Fruit fly (Drosophila melanogaster) Kc167 (cell line): Measurements from ENCODE around the gene CG32107.

Experiments
- Myc ChIP-seq: fragments of >200 bp; optimal IDR thresholded peaks from 2 replicates; lab custom pipeline; 2017; ENCODE audit warnings: missing external identifiers
- Sin3A ChIP-seq: fragments of >200 bp; optimal IDR thresholded peaks from 2 replicates; lab custom pipeline; 2018; ENCODE audit warnings: missing external identifiers
- h ChIP-seq: fragments of >200 bp; optimal IDR thresholded peaks from 3 replicates; lab custom pipeline; 2018; ENCODE audit warnings: missing external identifiers
- insv ChIP-seq: fragments of >200 bp; optimal IDR thresholded peaks from 3 replicates; lab custom pipeline; 2018; ENCODE audit warnings: missing external identifiers
- psq ChIP-seq: fragments of >200 bp; optimal IDR thresholded peaks from 2 replicates; lab custom pipeline; 2017; ENCODE audit warnings: missing external identifiers
- ttk ChIP-seq: sonication (Bioruptor generic); optimal IDR thresholded peaks from 2 replicates; lab custom pipeline; 2017; ENCODE audit warnings: missing external identifiers

The CG32107 gene

DNA sequence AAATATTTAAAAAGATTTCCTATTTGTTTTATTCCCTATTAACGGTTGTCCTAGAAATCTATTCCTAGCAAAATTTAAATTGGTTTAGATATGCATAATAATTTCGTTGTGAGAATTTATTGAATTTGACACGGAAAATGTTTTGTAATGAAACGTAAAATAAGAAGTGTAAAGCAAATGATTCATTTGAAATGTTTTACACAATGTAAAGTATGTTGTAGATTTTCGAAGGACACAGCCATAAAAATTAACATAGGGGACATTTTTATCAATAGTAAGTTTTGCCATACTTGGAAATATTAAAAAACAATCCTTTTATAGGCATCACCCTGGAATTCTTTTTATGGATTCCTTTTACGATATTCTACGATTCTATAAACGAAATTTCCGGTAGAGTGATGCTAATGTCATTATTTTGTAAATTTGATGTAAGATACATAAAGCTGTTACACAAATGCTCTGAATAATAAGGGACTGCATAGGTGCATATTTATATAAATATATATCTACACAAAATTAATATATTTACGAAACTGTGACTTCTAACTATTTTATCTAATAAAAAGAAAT is 3.5 kb downstream of the CG32107 start:
- TF ChIP-seq Myc (no peak), psq (lab: Kevin White, UChicago) (no peak), Sin3A (lab: Kevin White, UChicago) (no peak), ttk (lab: Kevin White, UChicago) (no peak)

DNA sequence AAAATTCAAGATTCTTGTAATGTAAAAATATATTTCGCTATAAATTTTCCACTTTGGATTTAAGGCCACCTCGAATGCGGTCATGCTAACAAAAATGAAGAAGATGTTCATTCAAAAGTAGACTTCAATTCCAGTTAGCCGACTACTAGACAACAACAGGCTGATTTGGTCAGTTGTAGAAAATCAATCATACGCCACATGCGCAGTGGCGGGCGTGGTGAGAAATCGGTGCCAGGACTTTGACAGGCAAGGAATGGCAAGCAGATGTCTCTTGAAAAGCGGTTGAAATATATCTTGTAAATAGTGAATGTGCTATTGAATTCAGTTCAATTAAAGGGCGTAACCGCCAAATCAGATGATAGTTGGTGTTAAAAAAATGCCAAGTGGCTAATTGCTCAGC is 7.7 kb downstream of the CG32107 start, which contains the start of gene Ent3:
Gene Ent3 (plus strand): TSS at position 224 of the 400 bp plus-strand sequence.
- no peak for TF ChIP-seq h (lab: Kevin White, UChicago)
- no peak for TF ChIP-seq Sin3A (lab: Kevin White, UChicago)
- TF ChIP-seq Myc: no peak
- no peak for TF ChIP-seq insv
- TF ChIP-seq psq (lab: Kevin White, UChicago): no peak
- no peak for TF ChIP-seq ttk (lab: Kevin White, UChicago)

DNA sequence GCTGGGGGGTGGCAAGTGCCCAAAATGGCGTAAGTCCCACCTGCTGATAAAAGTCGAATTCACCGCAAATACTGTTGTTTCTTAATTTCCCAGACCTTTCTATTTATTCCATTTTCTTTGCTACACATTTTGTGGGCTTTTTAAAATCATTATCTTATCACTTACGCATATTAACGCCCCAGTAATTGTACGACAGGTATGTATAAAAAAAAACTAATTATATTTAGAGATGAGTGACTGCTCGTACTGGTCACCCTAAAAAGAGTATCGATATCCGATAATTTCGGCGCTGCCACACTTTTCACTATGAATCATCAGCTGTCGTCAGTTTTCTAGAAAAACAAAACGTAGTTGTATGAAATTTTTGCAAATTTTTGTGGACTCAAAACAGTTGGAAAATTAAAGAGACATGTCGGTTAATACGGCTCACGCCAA is 11.2 kb downstream of the CG32107 start, which contains the start of the genes CG10948 and Wbp2:
Gene CG10948 (minus strand): TSS at position 251 of the 435 bp plus-strand sequence.
Gene Wbp2 (plus strand): TSS at position 299 of the 435 bp plus-strand sequence.
- TF ChIP-seq insv (no peak), ttk (lab: Kevin White, UChicago) (no peak), h (lab: Kevin White, UChicago) (no peak), Myc (no peak), psq (lab: Kevin White, UChicago) (no peak), Sin3A (lab: Kevin White, UChicago) (no peak)

DNA sequence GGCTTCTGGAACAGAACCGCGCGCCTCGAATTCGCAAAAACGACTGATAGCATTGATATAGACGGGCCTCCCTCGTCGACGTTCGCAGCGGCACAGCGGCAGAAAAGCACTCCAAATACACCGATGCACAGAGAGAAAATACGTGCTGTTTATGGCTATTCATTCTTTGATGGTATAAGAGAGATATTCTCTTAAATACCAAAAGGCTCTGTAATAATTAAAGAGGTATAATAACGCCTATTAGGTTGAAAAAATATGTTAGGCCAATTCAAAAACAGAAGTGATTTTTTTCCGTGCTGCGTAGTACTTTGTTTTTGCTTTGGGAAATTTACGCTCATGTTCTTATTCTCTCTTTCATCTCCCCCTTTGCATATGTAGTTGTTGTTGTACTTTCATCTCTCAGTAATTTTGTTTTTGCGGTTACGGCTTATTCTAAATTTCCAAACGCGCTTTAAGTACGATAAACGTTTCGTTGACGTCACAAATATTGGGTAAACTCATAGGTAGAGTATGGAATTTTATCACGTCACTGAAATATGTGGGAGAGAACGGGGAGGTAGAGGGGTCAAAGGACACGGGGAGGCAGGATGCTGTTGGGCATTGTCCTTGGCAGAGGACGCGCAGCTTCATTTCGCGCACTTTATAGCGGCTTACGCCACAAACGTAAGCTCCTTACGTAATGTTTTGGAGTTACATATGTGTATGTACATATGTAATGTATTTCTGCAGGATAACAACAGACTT is 17.9 kb downstream of the CG32107 start, which contains the start of gene nebu:
Gene nebu (minus strand): TSS at position 51 of the 744 bp plus-strand sequence.
- TF ChIP-seq psq (lab: Kevin White, UChicago): no peak
- TF ChIP-seq insv: no peak
- no peak for TF ChIP-seq ttk (lab: Kevin White, UChicago)
- no peak for TF ChIP-seq Sin3A (lab: Kevin White, UChicago)
- no peak for TF ChIP-seq Myc
- no peak for TF ChIP-seq h (lab: Kevin White, UChicago)

DNA sequence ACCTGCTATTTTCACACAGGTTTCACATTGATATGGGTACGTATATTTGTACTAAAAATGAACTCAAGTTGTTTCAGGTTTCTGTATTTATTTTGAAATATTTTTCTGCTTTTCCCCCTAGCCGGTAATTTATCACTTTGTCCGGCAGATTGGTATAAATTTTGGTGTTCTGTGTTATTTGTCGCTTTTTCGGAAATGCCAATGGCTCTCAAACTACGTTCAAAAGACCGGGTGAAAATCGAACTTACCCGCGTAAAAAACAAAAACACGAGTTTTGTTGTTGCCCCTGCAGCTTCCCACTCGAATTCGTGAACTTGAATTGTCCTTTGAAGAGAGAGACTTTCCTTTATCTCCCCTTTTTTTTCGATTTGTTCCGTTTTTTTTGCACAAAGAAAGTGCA is 18.6 kb downstream of the CG32107 start:
- TF ChIP-seq Myc (no peak), h (lab: Kevin White, UChicago) (no peak), Sin3A (lab: Kevin White, UChicago) (no peak), ttk (lab: Kevin White, UChicago) (no peak), insv (no peak), psq (lab: Kevin White, UChicago) (no peak)

dm6 chr3L:12841459-12841858 is 19.6 kb downstream of the CG32107 start:
- no peak for TF ChIP-seq Sin3A (lab: Kevin White, UChicago)
- TF ChIP-seq h (lab: Kevin White, UChicago): no peak
- no peak for TF ChIP-seq Myc
- no peak for TF ChIP-seq psq (lab: Kevin White, UChicago)
- TF ChIP-seq insv: no peak

DNA sequence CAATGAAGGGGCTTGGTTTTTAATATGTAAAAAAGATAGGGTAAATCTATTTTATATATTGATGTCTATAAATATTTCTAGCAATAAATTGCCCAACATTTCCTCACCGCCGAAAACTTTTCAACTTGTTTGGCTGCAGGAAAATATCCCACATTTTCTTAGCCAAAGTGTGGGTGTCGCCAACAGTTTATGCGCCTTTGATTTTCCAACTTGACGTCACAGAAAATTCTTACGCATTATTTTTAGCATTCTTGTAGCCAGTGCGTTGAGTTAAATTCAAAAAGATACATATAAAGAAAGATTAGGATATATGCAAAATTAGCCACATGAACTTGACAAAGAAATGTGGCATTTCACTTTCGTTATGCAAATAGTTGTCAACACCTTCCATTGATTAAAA is 21.2 kb downstream of the CG32107 start:
- TF ChIP-seq insv (no peak), psq (lab: Kevin White, UChicago) (no peak), ttk (lab: Kevin White, UChicago) (no peak), Sin3A (lab: Kevin White, UChicago) (no peak), h (lab: Kevin White, UChicago) (no peak), Myc (no peak)

DNA sequence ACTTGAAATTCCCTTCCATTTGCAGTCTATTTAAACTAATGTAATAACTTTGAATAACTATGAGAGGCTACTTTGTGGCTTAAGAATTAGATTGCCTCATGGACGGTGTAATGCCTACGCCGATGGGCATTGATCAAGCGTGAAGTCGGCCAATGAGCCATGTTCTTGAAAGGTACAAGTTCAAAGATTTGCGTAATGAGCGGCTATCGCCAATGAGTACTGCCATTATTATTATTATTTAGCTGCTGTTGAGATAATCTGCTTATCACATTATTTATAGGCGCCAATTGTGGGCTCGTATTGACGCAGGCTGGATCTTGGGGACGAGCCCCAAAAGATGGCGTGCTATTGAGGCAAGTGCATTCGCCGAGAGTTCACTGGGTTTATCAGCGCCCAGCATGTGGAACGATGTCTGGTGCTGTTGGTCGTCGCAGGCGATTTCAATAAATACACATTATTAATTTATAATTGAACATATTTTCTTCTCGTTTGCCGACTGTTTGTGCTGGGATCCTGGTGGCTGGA is 23.8 kb downstream of the CG32107 start:
- TF ChIP-seq Myc (no peak), Sin3A (lab: Kevin White, UChicago) (no peak), ttk (lab: Kevin White, UChicago) (no peak), insv (no peak), psq (lab: Kevin White, UChicago) (no peak), h (lab: Kevin White, UChicago) (no peak)

DNA sequence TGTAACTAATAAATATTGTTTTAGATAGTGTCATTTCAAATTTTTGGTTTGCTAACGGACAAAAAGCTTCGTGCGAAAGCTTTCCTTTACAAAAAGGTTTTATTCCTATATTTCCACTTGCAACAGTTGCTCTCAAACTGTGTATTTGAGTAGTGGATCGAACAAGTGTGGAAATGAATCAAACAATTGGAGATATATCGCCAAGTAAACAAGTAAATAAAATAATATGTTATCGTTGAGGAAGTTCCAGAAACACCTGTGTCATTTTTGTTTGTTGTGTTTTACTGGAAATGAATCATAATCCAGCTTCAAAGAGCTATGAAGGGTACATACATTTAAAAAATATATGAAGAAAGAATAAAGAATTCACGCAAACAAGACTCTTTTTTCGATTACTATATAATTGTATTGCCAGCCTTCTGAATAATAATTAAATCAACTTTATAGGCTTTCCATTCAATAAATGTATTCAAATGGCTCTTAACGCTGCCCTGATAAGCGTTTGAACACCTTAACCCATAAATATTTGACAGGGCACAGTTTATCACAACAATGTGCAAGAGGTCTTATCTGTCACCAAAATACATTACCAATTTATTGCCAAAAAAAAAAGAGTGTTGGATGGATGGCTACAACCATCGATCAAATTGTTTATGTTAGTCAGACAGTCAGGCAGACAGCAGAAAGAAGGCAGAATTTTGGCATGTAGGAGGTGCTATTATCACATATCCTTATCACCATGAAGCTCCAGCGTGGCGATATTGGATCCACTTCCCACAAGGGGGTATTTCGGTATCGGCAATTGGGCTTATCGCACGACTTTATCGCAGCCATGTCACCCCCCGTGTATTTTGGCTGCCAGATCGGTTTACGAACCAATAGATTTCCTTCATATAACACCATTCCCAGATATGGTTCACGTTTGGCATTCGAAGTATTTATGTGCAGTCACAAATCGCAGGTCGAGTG is 25.3 kb downstream of the CG32107 start:
- TF ChIP-seq psq (lab: Kevin White, UChicago) (no peak), ttk (lab: Kevin White, UChicago) (no peak), insv (no peak), Myc (no peak), h (lab: Kevin White, UChicago) (no peak), Sin3A (lab: Kevin White, UChicago) (no peak)

- no peak for TF ChIP-seq ttk (lab: Kevin White, UChicago)
- TF ChIP-seq psq (lab: Kevin White, UChicago): no peak
- TF ChIP-seq h (lab: Kevin White, UChicago): no peak
- no peak for TF ChIP-seq Sin3A (lab: Kevin White, UChicago)
- no peak for TF ChIP-seq insv
- no peak for TF ChIP-seq Myc
These were observed 26.4 kb downstream of the CG32107 start for dm6 chr3L:12834526-12835213.
